Fruit fly (Drosophila melanogaster) whole organism, embryonic: Measurements from ENCODE around the gene CG14014.
A peak's percentile ranks its signal among the peaks of the same experiment; 100 is the strongest.

Experiments
- C15 ChIP-seq: fragments of 200-800 bp; sonication (Bioruptor generic); IDR thresholded peaks from 3 replicates; pipeline ENCODE4 v1.3.6; 2022; ENCODE audit warnings: missing biosample characterization, missing genetic modification characterization
- CG11695 ChIP-seq: fragments of 200-800 bp; sonication (Bioruptor generic); IDR thresholded peaks from 3 replicates; pipeline ENCODE4 v1.3.6; 2022; ENCODE audit warnings: missing biosample characterization, missing genetic modification characterization
- CG12071 ChIP-seq: fragments of 200-800 bp; sonication (Bioruptor generic); optimal IDR thresholded peaks from 3 replicates; lab custom pipeline; 2018; ENCODE audit warnings: missing biosample characterization, mild to moderate bottlenecking, missing genetic modification characterization
- CG12155 ChIP-seq: fragments of 200-800 bp; sonication (Bioruptor generic); optimal IDR thresholded peaks from 3 replicates; lab custom pipeline; 2016; ENCODE audit warnings: missing biosample characterization, missing genetic modification characterization
- CG14014 ChIP-seq: fragments of 200-800 bp; sonication (Bioruptor generic); IDR thresholded peaks from 2 replicates; pipeline ENCODE4 v1.3.6; 2022; ENCODE audit warnings: missing biosample characterization, missing genetic modification characterization
- CG14710 ChIP-seq: fragments of 200-800 bp; sonication (Bioruptor generic); optimal IDR thresholded peaks from 3 replicates; lab custom pipeline; 2019; ENCODE audit warnings: missing biosample characterization, mild to moderate bottlenecking, missing genetic modification characterization, moderate library complexity
- CG16815 ChIP-seq: fragments of 200-800 bp; sonication (Bioruptor generic); optimal IDR thresholded peaks from 3 replicates; lab custom pipeline; 2017; ENCODE audit warnings: missing biosample characterization, mild to moderate bottlenecking, missing genetic modification characterization
- CG17186 ChIP-seq: fragments of 200-800 bp; sonication (Bioruptor generic); optimal IDR thresholded peaks from 3 replicates; lab custom pipeline; 2017; ENCODE audit warnings: missing biosample characterization, missing genetic modification reagents, missing genetic modification characterization
- CG17359 ChIP-seq: fragments of 200-800 bp; sonication (Bioruptor generic); optimal IDR thresholded peaks from 3 replicates; lab custom pipeline; 2018; ENCODE audit warnings: missing biosample characterization, mild to moderate bottlenecking, missing genetic modification characterization, moderate library complexity
- CG1792 ChIP-seq: fragments of 200-800 bp; sonication (Bioruptor generic); optimal IDR thresholded peaks from 2 replicates; lab custom pipeline; 2016; ENCODE audit warnings: missing biosample characterization, missing genetic modification characterization
- CG2129 ChIP-seq: fragments of 200-800 bp; sonication (Bioruptor generic); IDR thresholded peaks from 2 replicates; pipeline ENCODE4 v1.3.6; 2022; ENCODE audit warnings: missing biosample characterization, missing genetic modification characterization; ENCODE audit not compliant: partially characterized antibody
- CG2202 ChIP-seq: fragments of 200-800 bp; sonication (Bioruptor generic); optimal IDR thresholded peaks from 2 replicates; lab custom pipeline; 2018; ENCODE audit warnings: missing biosample characterization, mild to moderate bottlenecking, missing genetic modification characterization
- CG34224 ChIP-seq: fragments of 200-800 bp; sonication (Bioruptor generic); IDR thresholded peaks from 3 replicates; pipeline ENCODE4 v1.3.6; 2022; ENCODE audit warnings: missing biosample characterization, missing genetic modification characterization; ENCODE audit not compliant: partially characterized antibody
- CG34422 ChIP-seq: fragments of 200-800 bp; sonication (Bioruptor generic); IDR thresholded peaks from 3 replicates; pipeline ENCODE4 v1.3.6; 2022; ENCODE audit warnings: missing biosample characterization, missing genetic modification characterization
- CG6254 ChIP-seq: fragments of 200-800 bp; sonication (Bioruptor generic); optimal IDR thresholded peaks from 3 replicates; lab custom pipeline; 2017; ENCODE audit warnings: mild to moderate bottlenecking, missing biosample characterization, missing genetic modification reagents, missing genetic modification characterization
- CG6272 ChIP-seq: fragments of 200-800 bp; sonication (Bioruptor generic); IDR thresholded peaks from 2 replicates; pipeline ENCODE4 v1.3.6; 2022; ENCODE audit warnings: missing biosample characterization, missing genetic modification characterization
- CG7556 ChIP-seq: fragments of 200-800 bp; sonication (Bioruptor generic); optimal IDR thresholded peaks from 2 replicates; lab custom pipeline; 2017; ENCODE audit warnings: missing biosample characterization, mild to moderate bottlenecking, missing genetic modification characterization
- CG7963 ChIP-seq: fragments of 200-800 bp; sonication (Bioruptor generic); IDR thresholded peaks from 3 replicates; pipeline ENCODE4 v1.3.6; 2022; ENCODE audit warnings: missing biosample characterization, missing genetic modification characterization; ENCODE audit not compliant: partially characterized antibody
- CG8290 ChIP-seq, 3 experiments: fragments of 200-800 bp; sonication (Bioruptor generic); optimal IDR thresholded peaks; 2 replicates each; lab custom pipeline; 2016 to 2019; ENCODE audit warnings: missing biosample characterization in 3 of 3, missing genetic modification characterization in 3 of 3, mild to moderate bottlenecking in 2 of 3, moderate library complexity in 1 of 3
- CoRest ChIP-seq: fragments of 200-800 bp; sonication (Bioruptor generic); optimal IDR thresholded peaks from 3 replicates; lab custom pipeline; 2018; ENCODE audit warnings: missing biosample characterization, mild to moderate bottlenecking, missing genetic modification characterization, moderate library complexity
- Doc3 ChIP-seq: fragments of 200-800 bp; sonication (Bioruptor generic); IDR thresholded peaks from 3 replicates; pipeline ENCODE4 v1.3.6; 2022; ENCODE audit warnings: missing biosample characterization, missing genetic modification characterization; ENCODE audit not compliant: partially characterized antibody
- Dref ChIP-seq: fragments of 200-800 bp; sonication (Bioruptor generic); IDR thresholded peaks from 2 replicates; pipeline ENCODE4 v1.3.6; 2022; ENCODE audit warnings: missing biosample characterization, missing genetic modification characterization
- Drgx ChIP-seq: fragments of 200-800 bp; sonication (Bioruptor generic); IDR thresholded peaks from 2 replicates; pipeline ENCODE4 v1.3.6; 2022; ENCODE audit warnings: missing biosample characterization, missing genetic modification characterization
- Mes4 ChIP-seq: fragments of 200-800 bp; sonication (Bioruptor generic); optimal IDR thresholded peaks from 2 replicates; lab custom pipeline; 2016; ENCODE audit warnings: missing biosample characterization, missing genetic modification characterization
- Myb ChIP-seq: fragments of 200-800 bp; sonication (Bioruptor generic); optimal IDR thresholded peaks from 2 replicates; lab custom pipeline; 2016; ENCODE audit warnings: missing biosample characterization, missing genetic modification characterization
- NK7.1 ChIP-seq: fragments of 200-800 bp; sonication (Bioruptor generic); optimal IDR thresholded peaks from 3 replicates; lab custom pipeline; 2016; ENCODE audit warnings: missing biosample characterization, missing genetic modification characterization
- Optix ChIP-seq: fragments of 200-800 bp; sonication (Bioruptor generic); IDR thresholded peaks from 3 replicates; pipeline ENCODE4 v1.3.6; 2022; ENCODE audit warnings: missing biosample characterization, missing genetic modification characterization
- Scr ChIP-seq: fragments of 200-800 bp; sonication (Bioruptor generic); IDR thresholded peaks from 2 replicates; pipeline ENCODE4 v1.3.6; 2022; ENCODE audit warnings: missing biosample characterization, missing genetic modification characterization; ENCODE audit not compliant: partially characterized antibody
- Sry-δ ChIP-seq: fragments of 200-800 bp; sonication (Bioruptor generic); optimal IDR thresholded peaks from 2 replicates; lab custom pipeline; 2016; ENCODE audit warnings: missing biosample characterization, missing genetic modification characterization
- ac ChIP-seq: fragments of 200-800 bp; sonication (Bioruptor generic); optimal IDR thresholded peaks from 3 replicates; lab custom pipeline; 2017; ENCODE audit warnings: missing biosample characterization, mild to moderate bottlenecking, missing genetic modification characterization
- aop ChIP-seq: fragments of 200-800 bp; sonication (Bioruptor generic); IDR thresholded peaks from 2 replicates; pipeline ENCODE4 v1.3.6; 2022; ENCODE audit warnings: missing biosample characterization, missing genetic modification characterization
- chn ChIP-seq: fragments of 200-800 bp; sonication (Bioruptor generic); optimal IDR thresholded peaks from 2 replicates; lab custom pipeline; 2016; ENCODE audit warnings: missing biosample characterization, missing genetic modification characterization
- corto ChIP-seq: fragments of 200-800 bp; sonication (Bioruptor generic); optimal IDR thresholded peaks from 2 replicates; lab custom pipeline; 2016; ENCODE audit warnings: missing biosample characterization, mild to moderate bottlenecking, missing genetic modification characterization, moderate library complexity
- crc ChIP-seq: fragments of 200-800 bp; sonication (Bioruptor generic); optimal IDR thresholded peaks from 2 replicates; lab custom pipeline; 2016; ENCODE audit warnings: missing biosample characterization, missing genetic modification characterization
- dati ChIP-seq: fragments of 200-800 bp; sonication (Bioruptor generic); IDR thresholded peaks from 2 replicates; pipeline ENCODE4 v1.3.6; 2022; ENCODE audit warnings: missing biosample characterization, missing genetic modification characterization
- disco-r ChIP-seq: fragments of 200-800 bp; sonication (Bioruptor generic); optimal IDR thresholded peaks from 2 replicates; lab custom pipeline; 2016; ENCODE audit warnings: missing biosample characterization, missing genetic modification characterization
- dm ChIP-seq: fragments of 200-800 bp; sonication (Bioruptor generic); optimal IDR thresholded peaks from 3 replicates; lab custom pipeline; 2016; ENCODE audit warnings: missing biosample characterization, missing genetic modification characterization
- hb ChIP-seq: fragments of 200-800 bp; sonication (Bioruptor generic); IDR thresholded peaks from 3 replicates; pipeline ENCODE4 v1.3.6; 2022; ENCODE audit warnings: missing biosample characterization, missing genetic modification characterization; ENCODE audit not compliant: partially characterized antibody
- lilli ChIP-seq: fragments of 200-800 bp; sonication (Bioruptor generic); optimal IDR thresholded peaks from 3 replicates; lab custom pipeline; 2016; ENCODE audit warnings: missing biosample characterization, missing genetic modification characterization
- maf-S ChIP-seq: fragments of 200-800 bp; sonication (Bioruptor generic); optimal IDR thresholded peaks from 2 replicates; lab custom pipeline; 2016; ENCODE audit warnings: missing biosample characterization, missing genetic modification characterization
- nerfin-2 ChIP-seq: fragments of 200-800 bp; sonication (Bioruptor generic); IDR thresholded peaks from 2 replicates; pipeline ENCODE4 v1.3.6; 2022; ENCODE audit warnings: missing biosample characterization, missing genetic modification characterization; ENCODE audit not compliant: partially characterized antibody
- pho ChIP-seq: fragments of 200-800 bp; sonication (Bioruptor generic); optimal IDR thresholded peaks from 2 replicates; lab custom pipeline; 2016; ENCODE audit warnings: missing biosample characterization, missing genetic modification characterization
- tna ChIP-seq: fragments of 200-800 bp; sonication (Bioruptor generic); IDR thresholded peaks from 2 replicates; pipeline ENCODE4 v1.3.6; 2022; ENCODE audit warnings: missing biosample characterization, missing genetic modification characterization; ENCODE audit not compliant: partially characterized antibody
- trem ChIP-seq: fragments of 200-800 bp; optimal IDR thresholded peaks from 3 replicates; lab custom pipeline; 2019; ENCODE audit warnings: missing biosample characterization, mild to moderate bottlenecking, missing genetic modification characterization, moderate library complexity
- trh ChIP-seq: fragments of 200-800 bp; sonication (Bioruptor generic); optimal IDR thresholded peaks from 2 replicates; lab custom pipeline; 2016; ENCODE audit warnings: missing biosample characterization, missing genetic modification characterization
- zen2 ChIP-seq: fragments of 200-800 bp; sonication (Bioruptor generic); IDR thresholded peaks from 3 replicates; pipeline ENCODE4 v1.3.6; 2022; ENCODE audit warnings: missing biosample characterization, missing genetic modification characterization; ENCODE audit not compliant: partially characterized antibody
- zfh2 ChIP-seq: fragments of 200-800 bp; sonication (Bioruptor generic); optimal IDR thresholded peaks from 2 replicates; lab custom pipeline; 2016; ENCODE audit warnings: missing biosample characterization, missing genetic modification characterization

Gene CG14014

dm6 chr2L:5541935-5542685 is 8.5 kb downstream of the CG14014 start, which contains the start of the genes Hel25E and Lam (continued):
- TF ChIP-seq disco-r (no peak), Dref (GFP tag; lab: Robert Waterston, UW) (peak; percentile 81), zen2 (GFP tag; lab: Robert Waterston, UW) (peak; percentile 85), CG7963 (GFP tag; lab: Robert Waterston, UW) (peak; percentile 54; the same call in 2 of the 3 replicates), CG34422 (GFP tag; lab: Robert Waterston, UW) (peak; percentile 79; the same call in 1 of the 3 replicates), CG2129 (peak; percentile 87), maf-S (GFP tag; lab: Kevin White, UChicago) (peak; percentile 16), zfh2 (GFP tag; lab: Kevin White, UChicago) (no peak), CG16815 (GFP tag; lab: Kevin White, UChicago) (no peak), CG12071 (GFP tag; lab: Kevin White, UChicago) (no peak), corto (GFP tag; lab: Kevin White, UChicago) (no peak), NK7.1 (no peak), CG14014 (no peak), CG11695 (GFP tag; lab: Robert Waterston, UW) (no peak), Doc3 (GFP tag; lab: Robert Waterston, UW) (peak; percentile 87), ac (GFP tag; lab: Kevin White, UChicago) (no peak), CG8290 (GFP tag; optimal IDR thresholded peaks at IDR 0.05; lab: Kevin White, UChicago) (no peak), CG8290 (tag; optimal IDR thresholded peaks at IDR 0.05; lab: Kevin White, UChicago) (no peak), CoRest (tag; lab: Kevin White, UChicago) (peak; percentile 3), Sry-δ (GFP tag; lab: Kevin White, UChicago) (peak; percentile 88), dati (no peak), Scr (GFP tag; lab: Robert Waterston, UW) (peak; percentile 91), trh (GFP tag; lab: Kevin White, UChicago) (no peak), CG12155 (GFP tag; lab: Kevin White, UChicago) (no peak), tna (peak; percentile 57), crc (GFP tag; lab: Kevin White, UChicago) (no peak), CG34224 (peak; percentile 86), aop (GFP tag; lab: Robert Waterston, UW) (no peak), hb (GFP tag; lab: Robert Waterston, UW) (peak; percentile 79; the same call in 2 of the 3 replicates), chn (GFP tag; lab: Kevin White, UChicago) (peak; percentile 24), CG17359 (tag; lab: Kevin White, UChicago) (peak; percentile 94), CG1792 (GFP tag; lab: Kevin White, UChicago) (no peak), Mes4 (GFP tag; lab: Kevin White, UChicago) (no peak), trem (tag; lab: Kevin White, UChicago) (peak; percentile 81), dm (GFP tag; lab: Kevin White, UChicago) (peak; percentile 16), CG6272 (GFP tag; lab: Robert Waterston, UW) (no peak), C15 (GFP tag; lab: Robert Waterston, UW) (no peak), pho (no peak), Optix (GFP tag; lab: Robert Waterston, UW) (no peak), CG14710 (tag; lab: Kevin White, UChicago) (peak; percentile 79), CG17186 (GFP tag; lab: Kevin White, UChicago) (peak; percentile 79), CG2202 (tag; lab: Kevin White, UChicago) (no peak), CG6254 (GFP tag; lab: Kevin White, UChicago) (no peak), nerfin-2 (GFP tag; lab: Robert Waterston, UW) (peak; percentile 78), CG7556 (no peak), Drgx (GFP tag; lab: Robert Waterston, UW) (no peak), Myb (GFP tag; lab: Kevin White, UChicago) (peak; percentile 43), lilli (peak; percentile 27)
